Fruit fly (Drosophila melanogaster): ENCODE data around the gene Adar.

The Adar gene

DNA sequence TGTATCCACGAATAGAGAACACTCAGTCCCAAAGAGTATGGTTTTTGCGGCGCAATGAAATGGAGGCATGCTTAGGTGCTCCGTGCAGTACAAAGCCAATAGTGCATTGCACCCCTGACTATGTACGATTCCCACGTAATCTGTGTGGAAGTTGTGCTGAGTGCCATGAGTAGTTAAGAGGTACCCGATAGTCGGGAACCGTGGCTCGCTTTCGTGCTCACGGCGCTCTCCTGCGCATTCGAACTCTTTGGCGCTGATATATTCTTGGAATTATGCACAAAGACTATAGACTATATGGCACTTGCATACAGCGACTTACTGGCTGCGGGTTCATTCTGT, 51.1 kb downstream of the Adar start (continued):
- peak; percentile 84 for TF ChIP-seq topi (GFP tag; optimal IDR thresholded peaks at IDR 0.05)
- TF ChIP-seq achi (GFP tag; optimal IDR thresholded peaks at IDR 0.05), result peak; percentile 69
- peak; percentile 67 for TF ChIP-seq CG8632 (GFP tag; optimal IDR thresholded peaks at IDR 0.05)
- TF ChIP-seq fd85E (GFP tag; optimal IDR thresholded peaks at IDR 0.05), result peak; percentile 58
- no peak for TF ChIP-seq dac (GFP tag; optimal IDR thresholded peaks at IDR 0.05)
- no peak for TF ChIP-seq fkh (GFP tag; optimal IDR thresholded peaks at IDR 0.05)
- peak; percentile 48 for TF ChIP-seq CG16779 (tag; optimal IDR thresholded peaks at IDR 0.05)
- peak; percentile 66 to 76 for TF ChIP-seq ss (GFP tag; optimal IDR thresholded peaks at IDR 0.05)
- TF ChIP-seq CG4318 (GFP tag; optimal IDR thresholded peaks at IDR 0.05), result peak; percentile 30
- TF ChIP-seq Sox15 (GFP tag; optimal IDR thresholded peaks at IDR 0.05), result peak; percentile 70
- peak; percentile 62; the same call in 2 of the 3 replicates for TF ChIP-seq CG8119 (GFP tag; IDR thresholded peaks at IDR 0.05)
- TF ChIP-seq Ets96B (tag; optimal IDR thresholded peaks at IDR 0.05), result peak; percentile 65
- TF ChIP-seq CG3032 (tag; optimal IDR thresholded peaks at IDR 0.05), result peak; percentile 53
- TF ChIP-seq CG15336 (GFP tag; IDR thresholded peaks at IDR 0.05), result peak; percentile 64
- peak; percentile 60 for TF ChIP-seq CG10631 (GFP tag; optimal IDR thresholded peaks at IDR 0.05)
- TF ChIP-seq Ets21C (GFP tag; optimal IDR thresholded peaks at IDR 0.05), result peak; percentile 72
- TF ChIP-seq Lpt (GFP tag; optimal IDR thresholded peaks at IDR 0.05), result peak; percentile 50
- TF ChIP-seq cyc (GFP tag; optimal IDR thresholded peaks at IDR 0.05), result peak; percentile 84
- peak; percentile 80 for TF ChIP-seq lz (GFP tag; optimal IDR thresholded peaks at IDR 0.05)
- TF ChIP-seq Gug (GFP tag; IDR thresholded peaks at IDR 0.05), result peak; percentile 60
- peak; percentile 57 for TF ChIP-seq dsx (GFP tag; optimal IDR thresholded peaks at IDR 0.05; ENCODE audit: poor library complexity, severe bottlenecking)
- TF ChIP-seq Sox14 (GFP tag; optimal IDR thresholded peaks at IDR 0.05), result peak; percentile 95
- no peak for TF ChIP-seq CG6854 (GFP tag; optimal IDR thresholded peaks at IDR 0.05)
- peak; percentile 38 for TF ChIP-seq CG11762 (GFP tag; optimal IDR thresholded peaks at IDR 0.05; ENCODE audit: insufficient read depth)
- peak; percentile 67 for TF ChIP-seq CG10669 (GFP tag; optimal IDR thresholded peaks at IDR 0.05)
- peak; percentile 79 for TF ChIP-seq acj6 (GFP tag; optimal IDR thresholded peaks at IDR 0.05)
- peak; percentile 22 for TF ChIP-seq CG6276 (GFP tag; optimal IDR thresholded peaks at IDR 0.05)
- peak; percentile 71 for TF ChIP-seq CG32006 (GFP tag; optimal IDR thresholded peaks at IDR 0.05)
- peak; percentile 82 for TF ChIP-seq esn (GFP tag; optimal IDR thresholded peaks at IDR 0.05)
- TF ChIP-seq Eip93F (GFP tag; optimal IDR thresholded peaks at IDR 0.05), result no peak
- TF ChIP-seq pdm3 (GFP tag; optimal IDR thresholded peaks at IDR 0.05), result peak; percentile 75
- peak; percentile 63 for TF ChIP-seq spab (GFP tag; optimal IDR thresholded peaks at IDR 0.05)
- peak; percentile 51 for TF ChIP-seq Hr4 (GFP tag; optimal IDR thresholded peaks at IDR 0.05)
- TF ChIP-seq Sox102F (GFP tag; optimal IDR thresholded peaks at IDR 0.05), result peak; percentile 69
- peak; percentile 69 for TF ChIP-seq CG7368 (GFP tag; optimal IDR thresholded peaks at IDR 0.05)

DNA sequence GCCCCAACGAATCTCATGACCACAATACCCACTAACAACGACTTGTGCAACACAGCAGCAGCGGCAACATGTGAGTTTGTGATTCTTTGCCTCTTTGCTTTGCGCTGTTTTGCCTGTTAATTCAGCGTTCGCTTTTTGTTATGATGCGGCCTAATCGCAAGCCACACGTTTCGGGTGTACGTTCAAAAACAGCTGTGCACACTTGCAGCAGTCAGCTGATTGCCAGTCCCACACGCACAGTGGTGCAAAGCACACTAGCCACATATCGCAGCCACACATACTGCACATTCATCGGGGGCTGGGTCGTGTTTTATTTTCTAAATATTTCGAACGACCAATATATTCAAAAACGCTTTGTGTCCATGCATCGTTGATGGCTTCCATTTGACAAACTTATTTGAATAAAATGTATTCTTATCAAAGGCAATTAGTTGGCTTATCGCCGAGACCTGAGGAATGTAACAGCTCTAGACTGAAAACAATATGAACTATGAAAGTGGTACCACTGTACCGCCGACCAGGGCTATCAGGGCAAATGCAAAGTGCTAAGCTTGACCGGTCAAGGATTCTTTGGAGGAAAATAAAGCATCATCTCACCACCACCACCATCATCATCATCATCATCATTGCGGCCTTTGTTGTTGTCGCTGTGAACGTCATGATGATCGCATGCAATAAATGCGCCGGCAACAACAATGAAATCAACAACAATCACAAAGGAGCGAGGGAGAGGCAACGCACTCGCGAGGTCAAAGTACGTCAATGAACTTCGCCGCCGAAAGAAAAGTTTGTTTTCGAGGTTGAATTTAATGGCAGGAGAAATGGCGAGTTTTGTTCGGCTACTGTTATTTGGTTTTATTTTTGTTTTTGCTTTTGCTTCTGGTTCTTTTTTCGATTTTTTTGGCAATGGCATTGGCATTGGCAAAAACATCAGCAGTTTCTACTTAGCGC, 52.7 kb downstream of the Adar start:
- TF ChIP-seq CG6276 (GFP tag; optimal IDR thresholded peaks at IDR 0.05), result peak; percentile 33
- TF ChIP-seq CG9139 (GFP tag; optimal IDR thresholded peaks at IDR 0.05), result peak; percentile 23
- TF ChIP-seq pdm3 (GFP tag; optimal IDR thresholded peaks at IDR 0.05), result peak; percentile 73
- peak; percentile 67 for TF ChIP-seq CG3919 (GFP tag; optimal IDR thresholded peaks at IDR 0.05)
- peak; percentile 52 for TF ChIP-seq CG8119 (GFP tag; IDR thresholded peaks at IDR 0.05)
- peak; percentile 48 for TF ChIP-seq fd59A (GFP tag; optimal IDR thresholded peaks at IDR 0.05)
- peak; percentile 44 for TF ChIP-seq CG6792 (GFP tag; optimal IDR thresholded peaks at IDR 0.05)
- no peak for TF ChIP-seq vri (GFP tag; optimal IDR thresholded peaks at IDR 0.05)
- peak; percentile 63 for TF ChIP-seq CG10631 (GFP tag; optimal IDR thresholded peaks at IDR 0.05)
- peak; percentile 60 for TF ChIP-seq Ets96B (tag; optimal IDR thresholded peaks at IDR 0.05)
- peak; percentile 49 for TF ChIP-seq CG11902 (GFP tag; optimal IDR thresholded peaks at IDR 0.05)
- TF ChIP-seq CG8632 (GFP tag; optimal IDR thresholded peaks at IDR 0.05), result peak; percentile 67
- TF ChIP-seq Lpt (GFP tag; optimal IDR thresholded peaks at IDR 0.05), result no peak
- TF ChIP-seq topi (GFP tag; optimal IDR thresholded peaks at IDR 0.05), result peak; percentile 66
- TF ChIP-seq dac (GFP tag; optimal IDR thresholded peaks at IDR 0.05), result no peak
- peak; percentile 37; the same call in 1 of the 3 replicates for TF ChIP-seq CG6163 (GFP tag; IDR thresholded peaks at IDR 0.05)
- TF ChIP-seq CG34406 (GFP tag; optimal IDR thresholded peaks at IDR 0.05), result peak; percentile 54
- TF ChIP-seq CG6854 (GFP tag; optimal IDR thresholded peaks at IDR 0.05), result no peak
- TF ChIP-seq Eip75B (GFP tag; optimal IDR thresholded peaks at IDR 0.05), result peak; percentile 77
- peak; percentile 42 for TF ChIP-seq CG11762 (GFP tag; optimal IDR thresholded peaks at IDR 0.05; ENCODE audit: insufficient read depth)
- peak; percentile 29 for TF ChIP-seq CG16779 (tag; optimal IDR thresholded peaks at IDR 0.05)
- TF ChIP-seq spab (GFP tag; optimal IDR thresholded peaks at IDR 0.05), result peak; percentile 18
- TF ChIP-seq OdsH (GFP tag; optimal IDR thresholded peaks at IDR 0.05), result peak; percentile 53
- TF ChIP-seq CG11294 (GFP tag; IDR thresholded peaks at IDR 0.05), result no peak; the same call in 1 of the 2 replicates
- peak; percentile 60 for TF ChIP-seq Smox (GFP tag; optimal IDR thresholded peaks at IDR 0.05)
- TF ChIP-seq fd85E (GFP tag; optimal IDR thresholded peaks at IDR 0.05), result no peak
